Fruit fly (Drosophila melanogaster): ENCODE data around the gene Glyp.

The Glyp gene

DNA sequence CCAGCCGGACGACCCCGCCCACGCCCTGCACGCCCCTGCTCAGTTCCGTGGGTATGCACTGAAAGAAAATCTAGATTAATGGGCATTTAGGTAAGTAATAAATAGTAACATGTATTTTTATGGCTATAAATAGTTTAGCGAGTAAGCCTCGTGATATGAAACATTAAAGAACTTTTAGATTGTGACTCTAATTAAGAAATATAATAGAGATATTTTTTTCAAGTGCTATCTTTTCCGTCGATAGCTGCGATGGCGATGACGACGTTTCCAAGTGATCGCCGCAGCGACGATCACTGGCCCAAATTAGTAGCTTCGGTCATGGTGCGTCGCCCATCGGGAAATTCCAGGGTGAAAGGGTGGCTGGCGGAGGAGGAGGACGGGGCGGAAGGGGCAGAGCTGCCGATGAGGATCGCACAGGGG lies 49.5 kb downstream of the Glyp start (continued):
- TF ChIP-seq dmrt99B (tag; optimal IDR thresholded peaks at IDR 0.05) (peak; percentile 96), CG17186 (GFP tag; optimal IDR thresholded peaks at IDR 0.05) (peak; percentile 74), tup (GFP tag; optimal IDR thresholded peaks at IDR 0.05) (peak; percentile 68), CG34376 (GFP tag; optimal IDR thresholded peaks at IDR 0.05) (no peak), CG7786 (GFP tag; optimal IDR thresholded peaks at IDR 0.05) (peak; percentile 64), CG9437 (GFP tag; optimal IDR thresholded peaks at IDR 0.05) (peak; percentile 74), NC2β (GFP tag; optimal IDR thresholded peaks at IDR 0.05) (peak; percentile 79), HmgZ (tag; optimal IDR thresholded peaks at IDR 0.05) (peak; percentile 84), bbx (GFP tag; IDR thresholded peaks at IDR 0.05; ENCODE audit: partially characterized antibody) (no peak), CG13775 (GFP tag; optimal IDR thresholded peaks at IDR 0.05) (peak; percentile 77), Fer2 (tag; optimal IDR thresholded peaks at IDR 0.05) (peak; percentile 57), CG10654 (GFP tag; optimal IDR thresholded peaks at IDR 0.05) (peak; percentile 83), CG33557 (GFP tag; optimal IDR thresholded peaks at IDR 0.05) (peak; percentile 76), CG11695 (GFP tag; IDR thresholded peaks at IDR 0.05) (peak; percentile 89), CG2199 (GFP tag; IDR thresholded peaks at IDR 0.05) (peak; percentile 80; the same call in 2 of the 3 replicates), ken (GFP tag; IDR thresholded peaks at IDR 0.05) (peak; percentile 91), CG13123 (GFP tag; optimal IDR thresholded peaks at IDR 0.05) (peak; percentile 75), CG4707 (GFP tag; optimal IDR thresholded peaks at IDR 0.05) (peak; percentile 82), CG8478 (optimal IDR thresholded peaks at IDR 0.05) (no peak), ham (GFP tag; IDR thresholded peaks at IDR 0.05) (peak; percentile 60; the same call in 1 of the 2 replicates), vvl (GFP tag; IDR thresholded peaks at IDR 0.05) (peak; percentile 96), CG32772 (GFP tag; IDR thresholded peaks at IDR 0.05) (peak; percentile 90), zf30C (GFP tag; optimal IDR thresholded peaks at IDR 0.05) (peak; percentile 76), nom (GFP tag; optimal IDR thresholded peaks at IDR 0.05) (peak; percentile 78), ftz-f1 (GFP tag; optimal IDR thresholded peaks at IDR 0.05) (peak; percentile 10), cg (GFP tag; optimal IDR thresholded peaks at IDR 0.05) (no peak), Hey (tag; optimal IDR thresholded peaks at IDR 0.05) (no peak), CG3163 (GFP tag; optimal IDR thresholded peaks at IDR 0.05) (peak; percentile 9), Meics (GFP tag; optimal IDR thresholded peaks at IDR 0.05) (peak; percentile 79), CG6654 (GFP tag; optimal IDR thresholded peaks at IDR 0.05) (peak; percentile 82), zen (tag; optimal IDR thresholded peaks at IDR 0.05) (peak; percentile 93), CG3847 (GFP tag; IDR thresholded peaks at IDR 0.05) (peak; percentile 81), ewg (GFP tag; optimal IDR thresholded peaks at IDR 0.05) (peak; percentile 85), grau (tag; optimal IDR thresholded peaks at IDR 0.05) (peak; percentile 90), CG3281 (GFP tag; optimal IDR thresholded peaks at IDR 0.05) (peak; percentile 81), CG14667 (GFP tag; IDR thresholded peaks at IDR 0.05) (peak; percentile 86), bab2 (GFP tag; optimal IDR thresholded peaks at IDR 0.05) (peak; percentile 74), CG16815 (GFP tag; optimal IDR thresholded peaks at IDR 0.05) (peak; percentile 78), Ada2b (GFP tag; IDR thresholded peaks at IDR 0.05) (peak; percentile 91), lmd (GFP tag; IDR thresholded peaks at IDR 0.05) (peak; percentile 91), sens-2 (GFP tag; IDR thresholded peaks at IDR 0.05) (peak; percentile 85; the same call in 1 of the 2 replicates), CG34224 (GFP tag; IDR thresholded peaks at IDR 0.05; ENCODE audit: partially characterized antibody) (no peak), CG14965 (GFP tag; optimal IDR thresholded peaks at IDR 0.05; ENCODE audit: borderline replicate concordance) (peak; percentile 21), rib (GFP tag; IDR thresholded peaks at IDR 0.05) (peak; percentile 73), CG7271 (tag; optimal IDR thresholded peaks at IDR 0.05) (peak; percentile 71), amos (GFP tag; IDR thresholded peaks at IDR 0.05; ENCODE audit: partially characterized antibody) (no peak), p53 (GFP tag; optimal IDR thresholded peaks at IDR 0.05) (peak; percentile 22), Hr3 (GFP tag; optimal IDR thresholded peaks at IDR 0.05) (peak; percentile 83), gcm2 (GFP tag; optimal IDR thresholded peaks at IDR 0.05) (peak; percentile 44), vnd (GFP tag; IDR thresholded peaks at IDR 0.05; ENCODE audit: partially characterized antibody) (no peak), dmrt11E (tag; optimal IDR thresholded peaks at IDR 0.05) (peak; percentile 93)
